Worm (Caenorhabditis elegans) whole organism, young adult: ENCODE measurements around the gene F47B8.14.

Experiments used
- B0261.1 ChIP-seq: sonication (generic microtip); optimal IDR thresholded peaks from 2 replicates; lab custom pipeline; 2016; ENCODE audit warnings: mild to moderate bottlenecking, missing genetic modification characterization, moderate library complexity, missing compliant biosample characterization
- B0336.3 ChIP-seq: fragments of 200-800 bp; sonication (Bioruptor generic); IDR thresholded peaks from 2 replicates; pipeline ENCODE4 v1.3.6; 2022; ENCODE audit warnings: missing genetic modification characterization, missing compliant biosample characterization
- D2030.7 ChIP-seq: fragments of 200-800 bp; sonication (Bioruptor generic); IDR thresholded peaks from 2 replicates; pipeline ENCODE4 v1.3.6; 2022; ENCODE audit warnings: missing genetic modification reagents, missing genetic modification characterization, missing compliant biosample characterization
- F37B4.10 ChIP-seq: fragments of 200-800 bp; sonication (Bioruptor generic); IDR thresholded peaks from 2 replicates; pipeline ENCODE4 v1.3.6; 2022; ENCODE audit warnings: missing genetic modification characterization, missing compliant biosample characterization
- F57A8.1 ChIP-seq: fragments of 200-800 bp; sonication (Bioruptor generic); optimal IDR thresholded peaks from 2 replicates; lab custom pipeline; 2018; ENCODE audit warnings: mild to moderate bottlenecking, missing genetic modification characterization, moderate library complexity, missing compliant biosample characterization
- K12H6.12 ChIP-seq: fragments of 200-800 bp; sonication (Bioruptor generic); optimal IDR thresholded peaks from 2 replicates; lab custom pipeline; 2018; ENCODE audit warnings: mild to moderate bottlenecking, missing genetic modification characterization, missing compliant biosample characterization
- T26A5.8 ChIP-seq: sonication (generic microtip); optimal IDR thresholded peaks from 2 replicates; lab custom pipeline; 2016; ENCODE audit warnings: missing genetic modification characterization, missing compliant biosample characterization
- Y53G8AR.9 ChIP-seq: fragments of 200-800 bp; sonication (Bioruptor generic); conservative IDR thresholded peaks from 2 replicates; pipeline ENCODE4 v1.3.6; 2022; ENCODE audit warnings: missing genetic modification reagents, missing genetic modification characterization, missing compliant biosample characterization
- Y56A3A.18 ChIP-seq: fragments of 200-800 bp; sonication (Bioruptor generic); IDR thresholded peaks from 2 replicates; pipeline ENCODE4 v1.3.6; 2022; ENCODE audit warnings: missing genetic modification reagents, missing genetic modification characterization, missing compliant biosample characterization
- Y67H2A.10 ChIP-seq: fragments of 200-800 bp; sonication (Bioruptor generic); conservative IDR thresholded peaks from 2 replicates; pipeline ENCODE4 v1.3.6; 2022; ENCODE audit warnings: missing genetic modification reagents, missing genetic modification characterization, missing compliant biosample characterization
- ama-1 ChIP-seq, 3 experiments: fragments of 150-350 bp in 1 of 3; sonication (generic microtip) in 2 of 3; optimal IDR thresholded peaks; 2 replicates each; lab custom pipeline; 2014 to 2018; ENCODE audit warnings: missing biosample characterization in 2 of 3, missing genetic modification characterization in 2 of 3, missing genetic modification reagents in 2 of 3
- aptf-2 ChIP-seq: fragments of 200-800 bp; sonication (Bioruptor generic); conservative IDR thresholded peaks from 2 replicates; pipeline ENCODE4 v1.3.6; 2022; ENCODE audit warnings: missing genetic modification reagents, missing genetic modification characterization, missing compliant biosample characterization
- athp-1 ChIP-seq: sonication (generic microtip); optimal IDR thresholded peaks from 2 replicates; lab custom pipeline; 2017; ENCODE audit warnings: mild to moderate bottlenecking, missing genetic modification characterization, missing compliant biosample characterization
- bed-1 ChIP-seq: fragments of 200-800 bp; sonication (Bioruptor generic); IDR thresholded peaks from 2 replicates; pipeline ENCODE4 v1.3.6; 2022; ENCODE audit warnings: missing genetic modification reagents, missing genetic modification characterization, missing compliant biosample characterization
- ceh-100 ChIP-seq: fragments of 200-800 bp; sonication (Bioruptor generic); IDR thresholded peaks from 2 replicates; pipeline ENCODE4 v1.3.6; 2022; ENCODE audit warnings: missing genetic modification reagents, missing genetic modification characterization, missing compliant biosample characterization
- ceh-27 ChIP-seq: fragments of 200-800 bp; sonication (Bioruptor generic); optimal IDR thresholded peaks from 2 replicates; lab custom pipeline; 2018; ENCODE audit warnings: mild to moderate bottlenecking, missing genetic modification characterization, moderate library complexity, missing compliant biosample characterization
- die-1 ChIP-seq: sonication (generic microtip); optimal IDR thresholded peaks from 2 replicates; lab custom pipeline; 2016; ENCODE audit warnings: missing genotype, mild to moderate bottlenecking, missing genetic modification characterization, missing compliant biosample characterization
- dox-1 ChIP-seq: fragments of 200-800 bp; sonication (Bioruptor generic); IDR thresholded peaks from 2 replicates; pipeline ENCODE4 v1.3.6; 2022; ENCODE audit warnings: missing genetic modification reagents, missing genetic modification characterization, missing compliant biosample characterization
- fkh-3 ChIP-seq: sonication (generic microtip); optimal IDR thresholded peaks from 2 replicates; lab custom pipeline; 2016; ENCODE audit warnings: mild to moderate bottlenecking, missing genetic modification characterization, missing compliant biosample characterization
- hmg-1.2 ChIP-seq: fragments of 200-800 bp; sonication (Bioruptor generic); IDR thresholded peaks from 2 replicates; pipeline ENCODE4 v1.3.6; 2022; ENCODE audit warnings: missing genetic modification reagents, missing genetic modification characterization, missing compliant biosample characterization
- lag-1 ChIP-seq: fragments of 200-800 bp; sonication (Bioruptor generic); IDR thresholded peaks from 2 replicates; pipeline ENCODE4 v1.3.6; 2022; ENCODE audit warnings: missing genetic modification reagents, missing genetic modification characterization, missing compliant biosample characterization
- let-607 ChIP-seq, 2 experiments: fragments of 200-800 bp in 1 of 2; sonication (Bioruptor generic) in 1 of 2; sonication (generic microtip) in 1 of 2; optimal IDR thresholded peaks; 2 replicates each; lab custom pipeline; 2016 to 2018; ENCODE audit warnings: mild to moderate bottlenecking in 2 of 2, missing compliant biosample characterization in 2 of 2, missing genetic modification characterization in 2 of 2, moderate library complexity in 2 of 2, missing genotype in 1 of 2
- lin-26 ChIP-seq: fragments of 200-800 bp; sonication (Bioruptor generic); IDR thresholded peaks from 2 replicates; pipeline ENCODE4 v1.3.6; 2022; ENCODE audit warnings: missing genetic modification reagents, missing genetic modification characterization, missing compliant biosample characterization
- lin-35 ChIP-seq, 3 experiments: fragments of 150-350 bp in 2 of 3; sonication (generic microtip) in 1 of 3; optimal IDR thresholded peaks; 2 replicates each; lab custom pipeline; 2014 to 2018; ENCODE audit warnings: missing biosample characterization in 3 of 3, missing genetic modification characterization in 3 of 3, missing genetic modification reagents in 3 of 3
- lin-40 ChIP-seq: sonication (generic microtip); optimal IDR thresholded peaks from 2 replicates; lab custom pipeline; 2016; ENCODE audit warnings: missing genetic modification characterization, mild to moderate bottlenecking, missing compliant biosample characterization, missing genotype, missing genetic modification reagents
- madf-10 ChIP-seq: sonication (generic microtip); optimal IDR thresholded peaks from 2 replicates; lab custom pipeline; 2016; ENCODE audit warnings: mild to moderate bottlenecking, missing genetic modification characterization, missing compliant biosample characterization
- madf-8 ChIP-seq: fragments of 200-800 bp; sonication (Bioruptor generic); conservative IDR thresholded peaks from 2 replicates; pipeline ENCODE4 v1.3.6; 2022; ENCODE audit warnings: missing genetic modification reagents, missing genetic modification characterization, missing compliant biosample characterization
- mes-4 ChIP-seq: sonication (generic microtip); optimal IDR thresholded peaks from 2 replicates; lab custom pipeline; 2016; ENCODE audit warnings: missing genotype, missing genetic modification characterization, missing compliant biosample characterization
- nfyb-1 ChIP-seq: fragments of 200-800 bp; sonication (Bioruptor generic); IDR thresholded peaks from 2 replicates; pipeline ENCODE4 v1.3.6; 2022; ENCODE audit warnings: missing genetic modification reagents, missing genetic modification characterization, missing compliant biosample characterization
- nhr-120 ChIP-seq: fragments of 200-800 bp; sonication (Bioruptor generic); IDR thresholded peaks from 2 replicates; pipeline ENCODE4 v1.3.6; 2022; ENCODE audit warnings: missing genetic modification characterization, missing compliant biosample characterization
- nhr-80 ChIP-seq: sonication (generic microtip); optimal IDR thresholded peaks from 2 replicates; lab custom pipeline; 2016; ENCODE audit warnings: missing genetic modification characterization, missing compliant biosample characterization
- pbrm-1 ChIP-seq: fragments of 200-800 bp; sonication (Bioruptor generic); IDR thresholded peaks from 2 replicates; pipeline ENCODE4 v1.3.6; 2022; ENCODE audit warnings: missing genetic modification reagents, missing genetic modification characterization, missing compliant biosample characterization
- rec-8 ChIP-seq, 2 experiments: sonication (generic microtip); optimal IDR thresholded peaks; 2 replicates each; lab custom pipeline; 2016; ENCODE audit warnings: mild to moderate bottlenecking in 2 of 2, missing genetic modification characterization in 2 of 2, missing genetic modification reagents in 2 of 2, missing genotype in 2 of 2, missing biosample characterization in 1 of 2, missing compliant biosample characterization in 1 of 2, moderate library complexity in 1 of 2
- repo-1 ChIP-seq: sonication (generic microtip); optimal IDR thresholded peaks from 2 replicates; lab custom pipeline; 2017; ENCODE audit warnings: mild to moderate bottlenecking, missing genetic modification characterization, missing compliant biosample characterization
- rpc-1 ChIP-seq, 2 experiments: fragments of 150-350 bp in 1 of 2; sonication (generic microtip) in 1 of 2; optimal IDR thresholded peaks; 2 replicates each; lab custom pipeline; 2014 to 2018; ENCODE audit warnings: missing biosample characterization in 1 of 2, missing genetic modification characterization in 1 of 2, missing genetic modification reagents in 1 of 2, missing genotype in 1 of 2
- sdz-38 ChIP-seq: sonication (generic microtip); optimal IDR thresholded peaks from 2 replicates; lab custom pipeline; 2016; ENCODE audit warnings: missing genotype, missing genetic modification characterization, missing compliant biosample characterization
- sea-2 ChIP-seq: fragments of 200-800 bp; sonication (Bioruptor generic); IDR thresholded peaks from 2 replicates; pipeline ENCODE4 v1.3.6; 2022; ENCODE audit warnings: missing genetic modification characterization, missing compliant biosample characterization
- snpc-1.3 ChIP-seq: sonication (generic microtip); optimal IDR thresholded peaks from 2 replicates; lab custom pipeline; 2017; ENCODE audit warnings: missing genetic modification characterization, mild to moderate bottlenecking, missing compliant biosample characterization, antibody characterized with exemption, moderate library complexity, missing genotype, missing genetic modification reagents; ENCODE audit not compliant: insufficient read depth
- snpc-3.4 ChIP-seq: sonication (generic microtip); optimal IDR thresholded peaks from 2 replicates; lab custom pipeline; 2017; ENCODE audit warnings: missing genetic modification characterization, mild to moderate bottlenecking, missing compliant biosample characterization, antibody characterized with exemption, moderate library complexity, missing genotype, missing genetic modification reagents
- sptf-2 ChIP-seq: fragments of 200-800 bp; sonication (Bioruptor generic); optimal IDR thresholded peaks from 2 replicates; lab custom pipeline; 2018; ENCODE audit warnings: mild to moderate bottlenecking, missing genetic modification characterization, missing compliant biosample characterization
- tbp1 ChIP-seq: fragments of 200-800 bp; sonication (Bioruptor generic); optimal IDR thresholded peaks from 2 replicates; lab custom pipeline; 2018; ENCODE audit warnings: mild to moderate bottlenecking, missing genetic modification characterization, missing compliant biosample characterization
- tbx-9 ChIP-seq: sonication (generic microtip); optimal IDR thresholded peaks from 2 replicates; lab custom pipeline; 2016; ENCODE audit warnings: borderline replicate concordance, missing genetic modification characterization, inconsistent platforms, missing compliant biosample characterization
- unc-62 ChIP-seq: fragments of 150-350 bp; optimal IDR thresholded peaks from 2 replicates; lab custom pipeline; 2014; ENCODE audit warnings: missing biosample characterization, missing genetic modification reagents, missing genetic modification characterization
- zfh-2 ChIP-seq: fragments of 200-800 bp; sonication (Bioruptor generic); conservative IDR thresholded peaks from 2 replicates; pipeline ENCODE4 v1.3.6; 2022; ENCODE audit warnings: missing genetic modification reagents, missing genetic modification characterization, missing compliant biosample characterization
- ztf-18 ChIP-seq: sonication (generic microtip); optimal IDR thresholded peaks from 2 replicates; lab custom pipeline; 2016; ENCODE audit warnings: missing genotype, mild to moderate bottlenecking, missing genetic modification characterization, missing compliant biosample characterization
- ztf-22 ChIP-seq: fragments of 200-800 bp; sonication (Bioruptor generic); optimal IDR thresholded peaks from 2 replicates; lab custom pipeline; 2018; ENCODE audit warnings: mild to moderate bottlenecking, missing genetic modification characterization, moderate library complexity, missing compliant biosample characterization
- ztf-25 ChIP-seq: fragments of 200-800 bp; sonication (Bioruptor generic); IDR thresholded peaks from 2 replicates; pipeline ENCODE4 v1.3.6; 2022; ENCODE audit warnings: missing genetic modification reagents, missing genetic modification characterization, missing compliant biosample characterization
- ztf-28 ChIP-seq: fragments of 200-800 bp; sonication (Bioruptor generic); IDR thresholded peaks from 2 replicates; pipeline ENCODE4 v1.3.6; 2022; ENCODE audit warnings: missing genetic modification reagents, missing genetic modification characterization, missing compliant biosample characterization

Gene F47B8.14

DNA sequence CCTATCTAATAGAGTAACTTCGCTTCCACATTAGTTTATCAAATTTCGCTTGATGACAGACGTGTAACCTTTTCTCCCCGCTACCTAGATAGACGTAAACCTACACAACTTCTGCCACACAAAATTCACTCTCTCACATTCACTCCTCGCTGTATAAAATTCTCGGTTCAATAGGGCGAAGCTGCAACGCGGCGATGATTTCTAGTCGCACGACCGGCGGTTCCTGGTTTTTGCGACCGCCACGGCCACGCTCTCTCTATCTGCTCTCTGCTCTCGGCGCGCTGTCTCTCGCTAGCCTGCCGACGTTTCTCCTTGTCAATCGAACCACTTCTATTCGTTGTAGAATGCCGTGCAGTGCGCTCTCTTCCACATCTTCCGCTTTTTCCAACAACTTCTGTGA lies 30.6 kb downstream of the F47B8.14 start (continued):
- TF ChIP-seq ceh-100 (GFP tag; lab: Robert Waterston, UW) (peak; percentile 70), Y56A3A.18 (no peak), nfyb-1 (peak; percentile 89), ztf-22 (GFP tag; lab: Kevin White, UChicago) (peak; percentile 36), snpc-3.4 (tag; lab: Kevin White, UChicago) (no peak), tbp1 (GFP tag; lab: Kevin White, UChicago) (peak; percentile 58), T26A5.8 (tag; lab: Kevin White, UChicago) (no peak), lin-35 (GFP tag; optimal IDR thresholded peaks at IDR 0.05; lab: Kevin White, UChicago) (peak in 1 of 3 experiments; percentile 69), lin-40 (peak; percentile 77), F37B4.10 (GFP tag; lab: Robert Waterston, UW) (no peak), D2030.7 (GFP tag; lab: Robert Waterston, UW) (no peak), B0261.1 (no peak), Y67H2A.10 (GFP tag; lab: Robert Waterston, UW) (peak; percentile 85), madf-10 (peak; percentile 98), B0336.3 (GFP tag; lab: Robert Waterston, UW) (peak; percentile 71), lin-26 (GFP tag; lab: Robert Waterston, UW) (peak; percentile 74), dox-1 (GFP tag; lab: Robert Waterston, UW) (peak; percentile 90), fkh-3 (tag; lab: Kevin White, UChicago) (no peak), zfh-2 (peak; percentile 99), hmg-1.2 (GFP tag; lab: Robert Waterston, UW) (peak; percentile 60; the same call in 1 of the 2 replicates), F57A8.1 (GFP tag; lab: Kevin White, UChicago) (no peak), repo-1 (tag; lab: Kevin White, UChicago) (peak; percentile 33), K12H6.12 (tag; lab: Kevin White, UChicago) (peak; percentile 67), bed-1 (GFP tag; lab: Robert Waterston, UW) (no peak), nhr-120 (GFP tag; lab: Robert Waterston, UW) (no peak), athp-1 (no peak), aptf-2 (0 out of 2 replicates have a peak, but pooled peaks have one; percentile 16), rec-8 (tag; optimal IDR thresholded peaks at IDR 0.05; lab: Kevin White, UChicago) (no peak), unc-62 (GFP tag; lab: Kevin White, UChicago) (no peak), rpc-1 (optimal IDR thresholded peaks at IDR 0.05; lab: Kevin White, UChicago) (no peak), rpc-1 (tag; optimal IDR thresholded peaks at IDR 0.05; lab: Kevin White, UChicago) (no peak), ztf-18 (tag; lab: Kevin White, UChicago) (peak; percentile 86), ztf-28 (GFP tag; lab: Robert Waterston, UW) (0 out of 2 replicates have a peak, but pooled peaks have one; percentile 27), lag-1 (no peak), mes-4 (tag; lab: Kevin White, UChicago) (no peak), die-1 (tag; lab: Kevin White, UChicago) (peak; percentile 26), Y53G8AR.9 (GFP tag; lab: Robert Waterston, UW) (peak; percentile 55), sptf-2 (GFP tag; lab: Kevin White, UChicago) (no peak), nhr-80 (tag; lab: Kevin White, UChicago) (peak; percentile 99), ama-1 (optimal IDR thresholded peaks at IDR 0.05; lab: Kevin White, UChicago) (no peak), ama-1 (GFP tag; optimal IDR thresholded peaks at IDR 0.05; lab: Kevin White, UChicago) (peak in 1 of 2 experiments; percentile 23), ceh-27 (GFP tag; lab: Kevin White, UChicago) (peak; percentile 87), snpc-1.3 (tag; lab: Kevin White, UChicago) (no peak), ztf-25 (no peak), pbrm-1 (GFP tag; lab: Robert Waterston, UW) (peak; percentile 68; the same call in 1 of the 2 replicates), tbx-9 (no peak), sdz-38 (tag; lab: Kevin White, UChicago) (no peak), madf-8 (GFP tag; lab: Robert Waterston, UW) (no peak), sea-2 (GFP tag; lab: Robert Waterston, UW) (no peak), let-607 (tag; optimal IDR thresholded peaks at IDR 0.05; lab: Kevin White, UChicago) (peak; percentile 75 to 87)
